Fruit fly (Drosophila melanogaster): ENCODE results near the gene Es2.
A peak's percentile ranks its signal among the peaks of the same experiment; 100 is the strongest.

The Es2 gene

DNA sequence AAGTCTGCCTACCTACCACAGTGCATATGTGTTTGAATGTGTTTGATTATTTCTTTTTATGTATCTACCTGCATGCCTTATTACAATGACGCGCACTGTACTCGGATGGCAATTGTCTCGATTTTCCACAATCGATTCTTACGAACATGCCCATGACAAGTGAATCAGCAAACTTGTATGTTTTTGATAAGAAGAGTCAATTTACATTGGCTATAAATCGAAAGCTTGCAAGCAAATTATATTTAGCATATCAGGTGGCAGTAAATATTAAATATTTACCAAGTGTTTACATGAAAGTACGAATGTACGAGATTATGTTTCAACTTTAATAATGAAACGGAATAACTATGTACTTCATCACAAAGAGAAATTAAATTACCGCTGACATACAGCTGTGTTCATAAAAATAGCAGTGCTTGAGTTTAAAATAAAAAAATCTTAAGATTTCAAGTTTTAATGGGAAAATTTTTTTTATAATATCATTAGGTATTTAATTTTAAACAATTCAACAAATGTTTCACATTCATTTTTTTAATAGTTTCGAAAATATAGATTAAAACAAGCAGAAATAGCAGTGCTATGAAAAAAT is 1.7 kb upstream of the Es2 start (continued):
- TF ChIP-seq H15 (GFP tag; IDR thresholded peaks at IDR 0.05) (no peak), CG11696 (GFP tag; IDR thresholded peaks at IDR 0.05) (peak; percentile 54; the same call in 1 of the 2 replicates), Med (GFP tag) (peak; percentile 0), ash1 (GFP tag; optimal IDR thresholded peaks at IDR 0.05) (no peak), Fer2 (tag; optimal IDR thresholded peaks at IDR 0.05) (no peak), tgo (GFP tag; IDR thresholded peaks at IDR 0.05) (no peak), nom (GFP tag; optimal IDR thresholded peaks at IDR 0.05) (peak; percentile 54), Trl (optimal IDR thresholded peaks at IDR 0.05) (no peak), Trl (GFP tag; optimal IDR thresholded peaks at IDR 0.05) (no peak), CG11504 (tag; optimal IDR thresholded peaks at IDR 0.05) (peak; percentile 9), Awh (GFP tag; IDR thresholded peaks at IDR 0.05) (no peak), CG12391 (tag; optimal IDR thresholded peaks at IDR 0.05) (no peak), CG12155 (GFP tag; optimal IDR thresholded peaks at IDR 0.05) (no peak), Poxn (GFP tag; IDR thresholded peaks at IDR 0.05) (no peak), CG12769 (tag; optimal IDR thresholded peaks at IDR 0.05) (no peak), ATbp (GFP tag; optimal IDR thresholded peaks at IDR 0.05) (peak; percentile 8), NC2β (GFP tag; optimal IDR thresholded peaks at IDR 0.05) (no peak), sc (optimal IDR thresholded peaks at IDR 0.05) (no peak), sc (GFP tag; optimal IDR thresholded peaks at IDR 0.05) (no peak), rib (GFP tag; IDR thresholded peaks at IDR 0.05) (no peak), NFAT (GFP tag; IDR thresholded peaks at IDR 0.05) (no peak), CG17359 (tag; optimal IDR thresholded peaks at IDR 0.05) (peak; percentile 19), Lhr (GFP tag; optimal IDR thresholded peaks at IDR 0.05) (no peak), CG15011 (GFP tag; optimal IDR thresholded peaks at IDR 0.05) (no peak)

DNA sequence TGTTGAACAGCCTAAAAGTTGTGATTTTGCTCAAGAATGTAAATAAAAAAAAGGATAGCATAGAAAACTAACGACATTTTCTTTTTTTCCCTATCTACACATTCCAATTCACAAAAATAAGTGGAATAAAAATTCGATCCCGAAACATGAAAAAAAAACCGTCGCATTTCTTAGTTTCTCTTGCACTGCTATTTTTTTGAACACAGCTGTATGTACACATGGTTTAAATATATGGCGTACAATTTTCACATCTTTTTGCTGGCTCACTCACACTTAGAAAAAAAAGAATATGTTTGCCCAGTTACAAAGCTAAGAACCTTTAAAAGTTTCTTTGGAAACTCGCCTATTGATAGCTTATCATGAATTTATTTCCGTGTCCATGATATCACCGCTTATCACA is 1.0 kb upstream of the Es2 start:
- TF ChIP-seq sens (GFP tag) (peak; percentile 21), zf30C (GFP tag; optimal IDR thresholded peaks at IDR 0.05) (peak; percentile 17), tio (GFP tag; optimal IDR thresholded peaks at IDR 0.05) (peak; percentile 4), Mrtf (GFP tag; IDR thresholded peaks at IDR 0.05) (0 out of 3 replicates have a peak, but pooled peaks have one; percentile 34), CG32532 (GFP tag; IDR thresholded peaks at IDR 0.05) (no peak), cad (GFP tag; optimal IDR thresholded peaks at IDR 0.05) (no peak), sim (GFP tag; IDR thresholded peaks at IDR 0.05) (no peak), row (GFP tag; IDR thresholded peaks at IDR 0.05) (0 out of 3 replicates have a peak, but pooled peaks have one; percentile 17), Mad (GFP tag; optimal IDR thresholded peaks at IDR 0.05) (no peak), CG11696 (GFP tag; IDR thresholded peaks at IDR 0.05) (peak; percentile 64), Xrp1 (GFP tag; IDR thresholded peaks at IDR 0.05) (0 out of 2 replicates have a peak, but pooled peaks have one; percentile 22)

DNA sequence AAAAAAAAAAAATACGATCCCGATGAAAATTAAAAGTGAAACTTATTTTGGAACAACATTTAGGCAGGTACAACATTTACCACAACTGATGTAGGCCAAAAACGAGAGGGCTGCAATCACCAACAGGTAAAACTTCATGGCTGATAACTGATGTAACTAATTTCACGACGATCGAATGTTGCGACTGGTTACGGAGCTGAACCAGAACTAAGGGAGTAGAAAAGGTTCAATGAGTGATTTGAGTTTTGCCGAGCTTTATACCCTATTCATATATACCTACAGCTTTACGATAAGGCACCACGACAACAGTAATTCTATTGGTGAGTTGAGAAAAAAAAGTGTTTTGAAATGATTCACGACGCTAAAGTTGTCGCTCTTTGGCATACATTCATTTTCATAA is 593 bp upstream of the Es2 start, which contains the start of gene CG15347:
TSS of gene CG15347 (minus strand) at position 213 of the 400 bp plus-strand sequence.
- TF ChIP-seq z (GFP tag; IDR thresholded peaks at IDR 0.05), result 0 out of 3 replicates have a peak, but pooled peaks have one; percentile 36
- TF ChIP-seq chm (GFP tag; IDR thresholded peaks at IDR 0.05), result peak; percentile 36; the same call in 1 of the 2 replicates
- peak in 1 of 2 experiments; percentile 23 for TF ChIP-seq Pdp1 (GFP tag; optimal IDR thresholded peaks at IDR 0.05)
- no peak for TF ChIP-seq pzg (GFP tag; optimal IDR thresholded peaks at IDR 0.05)
- peak; percentile 34 for TF ChIP-seq CG34376 (GFP tag; optimal IDR thresholded peaks at IDR 0.05)
- TF ChIP-seq grn (GFP tag; optimal IDR thresholded peaks at IDR 0.05), result peak; percentile 9
- TF ChIP-seq lab (GFP tag; optimal IDR thresholded peaks at IDR 0.05), result peak; percentile 10
- TF ChIP-seq tio (GFP tag; optimal IDR thresholded peaks at IDR 0.05), result no peak
- TF ChIP-seq exex (tag; optimal IDR thresholded peaks at IDR 0.05), result peak; percentile 40
- peak; percentile 90 for TF ChIP-seq CG15514 (GFP tag; optimal IDR thresholded peaks at IDR 0.05)
